Worm (Caenorhabditis elegans) whole organism, mixed stage, embryonic: Measurements from ENCODE around the gene gpa-6.

Experiments used
- M03D4.4 ChIP-seq: sonication (generic microtip); optimal IDR thresholded peaks from 2 replicates; lab custom pipeline; 2017; ENCODE audit warnings: mild to moderate bottlenecking, missing genetic modification characterization, missing compliant biosample characterization
- blmp-1 ChIP-seq: fragments of 150-350 bp; optimal IDR thresholded peaks from 2 replicates; lab custom pipeline; 2014; ENCODE audit warnings: missing biosample characterization, missing genetic modification characterization
- ces-1 ChIP-seq: fragments of 150-350 bp; optimal IDR thresholded peaks from 2 replicates; lab custom pipeline; 2014; ENCODE audit warnings: missing biosample characterization, missing genetic modification reagents, missing genetic modification characterization
- elt-1 ChIP-seq: sonication (generic microtip); optimal IDR thresholded peaks from 2 replicates; lab custom pipeline; 2017; ENCODE audit warnings: missing genetic modification characterization, mild to moderate bottlenecking, missing compliant biosample characterization, antibody characterized with exemption, moderate library complexity, borderline replicate concordance; ENCODE audit not compliant: insufficient read depth
- lin-13 ChIP-seq: fragments of 150-350 bp; optimal IDR thresholded peaks from 2 replicates; lab custom pipeline; 2014; ENCODE audit warnings: missing biosample characterization, missing genetic modification characterization
- mep-1 ChIP-seq: fragments of 150-350 bp; optimal IDR thresholded peaks from 2 replicates; lab custom pipeline; 2017; ENCODE audit warnings: missing biosample characterization, missing genetic modification reagents, missing genetic modification characterization, inconsistent platforms
- nhr-237 ChIP-seq: fragments of 150-350 bp; optimal IDR thresholded peaks from 2 replicates; lab custom pipeline; 2014; ENCODE audit warnings: missing biosample characterization, missing genetic modification characterization
- nhr-28 ChIP-seq: fragments of 150-350 bp; optimal IDR thresholded peaks from 2 replicates; lab custom pipeline; 2014; ENCODE audit warnings: missing biosample characterization, missing genetic modification characterization
- sem-2 ChIP-seq: fragments of 200-800 bp; sonication (Bioruptor generic); optimal IDR thresholded peaks from 2 replicates; lab custom pipeline; 2018; ENCODE audit warnings: mild to moderate bottlenecking, missing genetic modification characterization, missing compliant biosample characterization
- snpc-4 ChIP-seq: fragments of 150-350 bp; optimal IDR thresholded peaks from 2 replicates; lab custom pipeline; 2014; ENCODE audit warnings: missing biosample characterization, missing genetic modification characterization
- tbx-8 ChIP-seq: fragments of 200-800 bp; sonication (Bioruptor generic); optimal IDR thresholded peaks from 2 replicates; lab custom pipeline; 2018; ENCODE audit warnings: mild to moderate bottlenecking, missing genetic modification characterization, moderate library complexity, missing compliant biosample characterization
- zip-8 ChIP-seq: fragments of 150-350 bp; optimal IDR thresholded peaks from 2 replicates; lab custom pipeline; 2014; ENCODE audit warnings: missing biosample characterization, missing genetic modification characterization
- ztf-11 ChIP-seq: fragments of 150-350 bp; optimal IDR thresholded peaks from 2 replicates; lab custom pipeline; 2014; ENCODE audit warnings: missing biosample characterization, missing genetic modification characterization

DNA sequence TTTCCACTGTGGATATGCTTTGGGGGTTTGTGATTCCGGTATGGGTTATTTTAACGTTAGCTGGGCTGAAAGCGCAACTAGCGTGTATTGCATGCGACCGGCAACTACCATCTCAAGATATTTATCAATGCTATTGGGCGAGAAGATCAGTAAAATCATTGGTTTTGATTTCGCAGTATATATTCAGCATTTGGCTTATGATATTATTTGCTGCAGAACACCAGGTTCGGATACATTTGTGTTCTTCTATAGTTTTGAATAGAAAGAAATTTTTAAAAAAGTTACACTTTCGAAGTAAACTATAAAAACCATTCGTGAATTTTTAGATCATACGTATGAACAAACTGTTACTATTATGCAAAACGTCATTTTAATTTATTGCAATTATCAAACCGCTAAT is 26.9 kb downstream of the gpa-6 start:
- no peak for TF ChIP-seq nhr-28 (tag; lab: Kevin White, UChicago)
- TF ChIP-seq snpc-4: no peak
- no peak for TF ChIP-seq nhr-237 (tag; lab: Kevin White, UChicago)
- no peak for TF ChIP-seq tbx-8 (GFP tag; lab: Kevin White, UChicago)
- TF ChIP-seq ztf-11 (tag; lab: Kevin White, UChicago): no peak
- TF ChIP-seq lin-13 (tag; lab: Kevin White, UChicago): no peak
- no peak for TF ChIP-seq M03D4.4 (tag; lab: Kevin White, UChicago)
- TF ChIP-seq mep-1: no peak
- TF ChIP-seq ces-1 (GFP tag; lab: Kevin White, UChicago): no peak
- TF ChIP-seq zip-8 (tag; lab: Kevin White, UChicago): no peak
- TF ChIP-seq sem-2 (GFP tag; lab: Kevin White, UChicago): no peak
- TF ChIP-seq elt-1 (tag; lab: Kevin White, UChicago): no peak
- TF ChIP-seq blmp-1: no peak
